Worm (Caenorhabditis elegans) whole organism, L1 larva: ENCODE data around the gene unc-105.

Experiments
- dpl-1 ChIP-seq, 3 experiments: fragments of 150-350 bp in 2 of 3; sonication (generic microtip) in 1 of 3; optimal IDR thresholded peaks; 2 replicates each; lab custom pipeline; 2014 to 2017; ENCODE audit warnings: missing biosample characterization in 3 of 3, missing genetic modification characterization in 3 of 3, missing genetic modification reagents in 3 of 3
- lin-15B ChIP-seq: fragments of 150-350 bp; sonication (generic microtip); optimal IDR thresholded peaks from 3 replicates; lab custom pipeline; 2014; ENCODE audit warnings: missing biosample characterization, missing genetic modification characterization

DNA sequence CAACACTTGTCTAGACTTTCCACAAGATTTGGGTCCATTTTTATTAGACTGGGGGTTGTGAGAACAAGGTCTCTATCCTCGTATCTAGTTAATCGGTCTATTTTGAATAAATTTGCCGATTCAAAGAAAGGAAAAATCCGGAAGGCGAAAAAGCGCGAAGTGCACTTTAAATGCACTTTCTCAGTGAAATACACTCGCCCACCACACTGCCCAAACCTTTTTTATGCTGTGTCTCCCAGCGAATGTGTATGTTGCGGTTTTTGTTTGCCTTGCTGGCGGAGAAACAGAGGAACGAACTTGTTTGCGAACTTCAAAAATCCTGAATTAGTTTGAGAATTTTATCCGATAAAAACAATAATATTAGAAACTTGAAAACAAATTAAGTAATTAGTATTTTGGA is 14.5 kb downstream of the unc-105 start:
- TF ChIP-seq dpl-1 (GFP tag; optimal IDR thresholded peaks at IDR 0.05; lab: Kevin White, UChicago) (no peak), lin-15B (tag; lab: Kevin White, UChicago) (no peak)
